Worm (Caenorhabditis elegans) whole organism, early embryonic: ENCODE results near the gene C29E4.9.

ENCODE experiments used
- B0310.2 ChIP-seq: sonication (generic microtip); optimal IDR thresholded peaks from 2 replicates; lab custom pipeline; 2016; ENCODE audit warnings: mild to moderate bottlenecking, missing genetic modification characterization, missing compliant biosample characterization
- F13C5.2 ChIP-seq: sonication (generic microtip); optimal IDR thresholded peaks from 2 replicates; lab custom pipeline; 2017; ENCODE audit warnings: mild to moderate bottlenecking, missing genetic modification characterization, inconsistent platforms, missing compliant biosample characterization
- ama-1 ChIP-seq: fragments of 150-350 bp; optimal IDR thresholded peaks from 2 replicates; lab custom pipeline; 2014
- ceh-13 ChIP-seq: fragments of 200-800 bp; sonication (Bioruptor generic); optimal IDR thresholded peaks from 2 replicates; lab custom pipeline; 2018; ENCODE audit warnings: mild to moderate bottlenecking, missing genetic modification characterization, missing compliant biosample characterization
- ceh-36 ChIP-seq: sonication (generic microtip); optimal IDR thresholded peaks from 2 replicates; lab custom pipeline; 2016; ENCODE audit warnings: missing genetic modification characterization, inconsistent platforms, missing compliant biosample characterization
- ets-7 ChIP-seq: sonication (generic microtip); optimal IDR thresholded peaks from 2 replicates; lab custom pipeline; 2016; ENCODE audit warnings: missing genotype, missing genetic modification characterization, missing compliant biosample characterization
- flt-1 ChIP-seq: fragments of 200-800 bp; sonication (Bioruptor generic); IDR thresholded peaks from 2 replicates; pipeline ENCODE4 v1.3.6; 2022; ENCODE audit warnings: missing genetic modification characterization, missing compliant biosample characterization
- hmbx-1 ChIP-seq: sonication (generic microtip); optimal IDR thresholded peaks from 2 replicates; lab custom pipeline; 2016; ENCODE audit warnings: mild to moderate bottlenecking, missing genetic modification characterization, missing compliant biosample characterization
- hmg-4 ChIP-seq: fragments of 200-800 bp; sonication (Bioruptor generic); optimal IDR thresholded peaks from 2 replicates; lab custom pipeline; 2018; ENCODE audit warnings: mild to moderate bottlenecking, missing genetic modification characterization, missing compliant biosample characterization
- pes-1 ChIP-seq: fragments of 200-800 bp; sonication (Bioruptor generic); IDR thresholded peaks from 2 replicates; pipeline ENCODE4 v1.3.6; 2022; ENCODE audit warnings: missing genetic modification reagents, missing genetic modification characterization, missing compliant biosample characterization
- sea-1 ChIP-seq: fragments of 200-800 bp; sonication (Bioruptor generic); conservative IDR thresholded peaks from 2 replicates; pipeline ENCODE4 v1.3.6; 2022; ENCODE audit warnings: missing genetic modification characterization, missing compliant biosample characterization
- tbx-37 ChIP-seq: fragments of 200-800 bp; sonication (Bioruptor generic); conservative IDR thresholded peaks from 2 replicates; pipeline ENCODE4 v1.3.6; 2022; ENCODE audit warnings: missing genetic modification reagents, missing genetic modification characterization, missing compliant biosample characterization
- tra-4 ChIP-seq: sonication (generic microtip); optimal IDR thresholded peaks from 2 replicates; lab custom pipeline; 2017; ENCODE audit warnings: missing genetic modification characterization, missing compliant biosample characterization

DNA sequence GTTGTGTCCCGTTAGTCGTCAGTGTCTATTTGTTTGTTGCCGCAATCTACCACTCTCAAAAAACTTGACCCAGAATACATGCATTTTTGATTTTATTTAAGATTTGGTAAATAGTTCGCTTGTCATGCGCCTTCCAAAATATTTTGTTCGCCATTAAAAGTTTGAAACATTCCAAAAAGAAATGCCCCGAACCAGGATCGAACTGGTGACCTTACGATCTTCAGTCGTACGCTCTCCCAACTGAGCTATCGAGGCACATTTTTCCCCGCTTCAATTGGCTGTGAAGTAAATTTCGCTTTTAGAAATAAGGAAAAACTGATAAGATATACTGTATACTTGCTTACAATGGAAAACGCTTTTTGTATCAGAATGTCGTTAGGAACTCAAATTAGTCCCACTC lies 21.4 kb upstream of the C29E4.9 start:
- no peak for TF ChIP-seq ama-1 (lab: Kevin White, UChicago)
- TF ChIP-seq F13C5.2 (tag; lab: Kevin White, UChicago): no peak
- no peak for TF ChIP-seq flt-1 (GFP tag; lab: Robert Waterston, UW)
- no peak for TF ChIP-seq tbx-37 (GFP tag; lab: Robert Waterston, UW)
- TF ChIP-seq ceh-13 (GFP tag; lab: Kevin White, UChicago): no peak
- no peak for TF ChIP-seq sea-1 (GFP tag; lab: Robert Waterston, UW)
- TF ChIP-seq pes-1 (GFP tag; lab: Robert Waterston, UW): no peak
- TF ChIP-seq hmbx-1 (tag; lab: Kevin White, UChicago): no peak
- TF ChIP-seq tra-4: no peak
- no peak for TF ChIP-seq ceh-36 (tag; lab: Kevin White, UChicago)
- TF ChIP-seq ets-7 (tag; lab: Kevin White, UChicago): no peak
- TF ChIP-seq B0310.2 (tag; lab: Kevin White, UChicago): no peak
- TF ChIP-seq hmg-4 (GFP tag; lab: Kevin White, UChicago): no peak
